ENCODE assay signal across 2 fruit fly cellular contexts in genomic region chrX:3673710-3674344, dm6.
TF ChIP-seq lines count a peak whose summit lies in the region.

No protein-coding gene starts in this region.

TF ChIP-seq in whole organism, adult, 20 proteins besides CTCF, POLR2A, EP300 and RAD21 (continued from another document):
- TF ChIP-seq CG33017 (tag; optimal IDR thresholded peaks at IDR 0.05; lab: Kevin White, UChicago) (peak; percentile 57), Crg-1 (GFP tag; optimal IDR thresholded peaks at IDR 0.05; lab: Kevin White, UChicago) (peak; percentile 56)

TF ChIP-seq in whole organism, prepupa, 60 proteins besides CTCF, POLR2A, EP300 and RAD21 (continued from another document):
- TF ChIP-seq spab (GFP tag; optimal IDR thresholded peaks at IDR 0.05; lab: Kevin White, UChicago) (peak; percentile 73), Blimp-1 (GFP tag; optimal IDR thresholded peaks at IDR 0.05; lab: Kevin White, UChicago) (no peak), CG16779 (tag; optimal IDR thresholded peaks at IDR 0.05; lab: Kevin White, UChicago) (peak; percentile 60), lz (GFP tag; optimal IDR thresholded peaks at IDR 0.05; lab: Kevin White, UChicago) (peak; percentile 46), Smox (GFP tag; optimal IDR thresholded peaks at IDR 0.05; lab: Kevin White, UChicago) (peak; percentile 45), CG10669 (GFP tag; optimal IDR thresholded peaks at IDR 0.05; lab: Kevin White, UChicago) (peak; percentile 81), CG15336 (GFP tag; IDR thresholded peaks at IDR 0.05; lab: Robert Waterston, UW) (peak; percentile 84), CG6163 (GFP tag; IDR thresholded peaks at IDR 0.05; lab: Robert Waterston, UW) (peak; percentile 92), fd85E (GFP tag; optimal IDR thresholded peaks at IDR 0.05; lab: Kevin White, UChicago) (no peak), CG1621 (tag; optimal IDR thresholded peaks at IDR 0.05; lab: Kevin White, UChicago) (peak; percentile 75), CG11762 (GFP tag; optimal IDR thresholded peaks at IDR 0.05; lab: Kevin White, UChicago; ENCODE audit: insufficient read depth) (peak; percentile 61), fd59A (GFP tag; optimal IDR thresholded peaks at IDR 0.05; lab: Kevin White, UChicago) (peak; percentile 72), CG9139 (GFP tag; optimal IDR thresholded peaks at IDR 0.05; lab: Kevin White, UChicago) (peak; percentile 55), CG3032 (tag; optimal IDR thresholded peaks at IDR 0.05; lab: Kevin White, UChicago) (peak; percentile 50), CG8319 (GFP tag; optimal IDR thresholded peaks at IDR 0.05; lab: Kevin White, UChicago) (peak; percentile 50), Met (GFP tag; optimal IDR thresholded peaks at IDR 0.05; lab: Kevin White, UChicago) (peak; percentile 52), Gug (GFP tag; IDR thresholded peaks at IDR 0.05; lab: Robert Waterston, UW) (peak; percentile 84), dsx (GFP tag; optimal IDR thresholded peaks at IDR 0.05; lab: Kevin White, UChicago; ENCODE audit: poor library complexity, severe bottlenecking) (peak; percentile 70), svp (GFP tag; lab: Kevin White, UChicago) (peak; percentile 85), Sox15 (GFP tag; optimal IDR thresholded peaks at IDR 0.05; lab: Kevin White, UChicago) (peak; percentile 56), CG6276 (GFP tag; optimal IDR thresholded peaks at IDR 0.05; lab: Kevin White, UChicago) (peak; percentile 58), pdm3 (GFP tag; optimal IDR thresholded peaks at IDR 0.05; lab: Kevin White, UChicago) (peak; percentile 84), CG3919 (GFP tag; optimal IDR thresholded peaks at IDR 0.05; lab: Kevin White, UChicago) (peak; percentile 82), Lpt (GFP tag; optimal IDR thresholded peaks at IDR 0.05; lab: Kevin White, UChicago) (peak; percentile 73), CG4318 (GFP tag; optimal IDR thresholded peaks at IDR 0.05; lab: Kevin White, UChicago) (peak; percentile 60), CG6792 (GFP tag; optimal IDR thresholded peaks at IDR 0.05; lab: Kevin White, UChicago) (peak; percentile 67), esn (GFP tag; optimal IDR thresholded peaks at IDR 0.05; lab: Kevin White, UChicago) (peak; percentile 55), fkh (GFP tag; optimal IDR thresholded peaks at IDR 0.05; lab: Kevin White, UChicago) (no peak), CG31627 (GFP tag; optimal IDR thresholded peaks at IDR 0.05; lab: Kevin White, UChicago) (peak; percentile 56), CG32006 (GFP tag; optimal IDR thresholded peaks at IDR 0.05; lab: Kevin White, UChicago) (peak; percentile 79), CG11902 (GFP tag; optimal IDR thresholded peaks at IDR 0.05; lab: Kevin White, UChicago) (peak; percentile 40), CG7368 (GFP tag; optimal IDR thresholded peaks at IDR 0.05; lab: Kevin White, UChicago) (peak; percentile 73), Ets21C (GFP tag; optimal IDR thresholded peaks at IDR 0.05; lab: Kevin White, UChicago) (peak; percentile 29), topi (GFP tag; optimal IDR thresholded peaks at IDR 0.05; lab: Kevin White, UChicago) (peak; percentile 63), salr (GFP tag; optimal IDR thresholded peaks at IDR 0.05; lab: Kevin White, UChicago) (peak; percentile 62 to 71), Ets96B (tag; optimal IDR thresholded peaks at IDR 0.05; lab: Kevin White, UChicago) (peak; percentile 77), acj6 (GFP tag; optimal IDR thresholded peaks at IDR 0.05; lab: Kevin White, UChicago) (peak; percentile 79), vri (GFP tag; optimal IDR thresholded peaks at IDR 0.05; lab: Kevin White, UChicago) (peak; percentile 76), Eip78C (GFP tag; lab: Kevin White, UChicago) (peak; percentile 91)
